Fruit fly (Drosophila melanogaster): ENCODE data around the gene CrebA.

dm6 chr3L:15538582-15539490, 3.6 kb downstream of the CrebA start:
- TF ChIP-seq HmgZ (tag; optimal IDR thresholded peaks at IDR 0.05), result no peak
- no peak for TF ChIP-seq stwl (tag; optimal IDR thresholded peaks at IDR 0.05)
- no peak for TF ChIP-seq mam (GFP tag; optimal IDR thresholded peaks at IDR 0.05)
- TF ChIP-seq Rx (GFP tag; IDR thresholded peaks at IDR 0.05), result no peak
- no peak for TF ChIP-seq CG6813 (GFP tag; optimal IDR thresholded peaks at IDR 0.05)

Data from whole organism, embryonic.